Fruit fly (Drosophila melanogaster): Measurements from ENCODE around the gene Spn.

Gene Spn

DNA sequence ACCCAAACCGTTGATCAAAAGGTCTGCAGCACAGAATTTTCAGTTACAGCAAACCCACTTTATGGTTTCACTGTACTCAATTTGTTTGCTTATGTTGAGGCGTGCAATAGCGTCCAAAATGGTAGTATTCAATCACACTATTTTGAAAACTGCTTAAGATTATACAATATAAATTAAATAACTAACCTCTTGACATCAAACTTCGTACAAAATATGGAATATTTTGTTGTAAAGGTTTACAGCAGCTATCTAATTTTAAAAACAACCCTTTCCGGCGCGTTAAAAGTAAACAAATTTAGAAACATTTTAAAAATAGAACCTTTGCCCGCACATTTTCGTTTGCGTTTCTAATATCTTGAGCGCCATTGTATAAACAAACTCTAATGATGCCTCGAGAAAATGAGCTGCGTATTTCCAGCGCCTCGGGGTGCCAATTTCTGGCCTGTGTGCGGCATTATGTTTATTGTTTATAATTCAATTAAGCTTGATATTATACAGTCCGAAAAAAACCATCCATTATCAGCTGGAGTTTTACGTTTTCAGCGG lies 36.7 kb upstream of the Spn start (continued):
- TF ChIP-seq crp (GFP tag; optimal IDR thresholded peaks at IDR 0.05) (peak in 1 of 2 experiments; percentile 61), az2 (GFP tag; optimal IDR thresholded peaks at IDR 0.05) (peak; percentile 18), CG13296 (GFP tag; optimal IDR thresholded peaks at IDR 0.05) (no peak), Neu2 (GFP tag; optimal IDR thresholded peaks at IDR 0.05; ENCODE audit: borderline replicate concordance) (no peak), esg (GFP tag; conservative IDR thresholded peaks at IDR 0.05) (no peak), B-H1 (GFP tag; IDR thresholded peaks at IDR 0.05) (0 out of 3 replicates have a peak, but pooled peaks have one; percentile 17), Mes4 (GFP tag; optimal IDR thresholded peaks at IDR 0.05) (peak; percentile 25), CG14441 (GFP tag; IDR thresholded peaks at IDR 0.05) (no peak), fd96Cb (tag; optimal IDR thresholded peaks at IDR 0.05) (no peak), CG2712 (tag; optimal IDR thresholded peaks at IDR 0.05) (peak; percentile 40), jumu (GFP tag; optimal IDR thresholded peaks at IDR 0.05) (peak; percentile 25), hkb (optimal IDR thresholded peaks at IDR 0.05) (no peak), hkb (GFP tag; IDR thresholded peaks at IDR 0.05) (0 out of 2 replicates have a peak, but pooled peaks have one; percentile 6), CG18011 (GFP tag; optimal IDR thresholded peaks at IDR 0.05) (no peak), Side (GFP tag; optimal IDR thresholded peaks at IDR 0.05) (no peak), CG6272 (GFP tag; IDR thresholded peaks at IDR 0.05) (no peak), vvl (GFP tag; IDR thresholded peaks at IDR 0.05) (no peak), zen (tag; optimal IDR thresholded peaks at IDR 0.05) (peak; percentile 13), Lhr (GFP tag; optimal IDR thresholded peaks at IDR 0.05) (no peak), Ssrp (tag; optimal IDR thresholded peaks at IDR 0.05) (no peak), wor (GFP tag; IDR thresholded peaks at IDR 0.05) (no peak), pnt (GFP tag; optimal IDR thresholded peaks at IDR 0.05) (no peak), dan (GFP tag; IDR thresholded peaks at IDR 0.05) (no peak), CG3281 (GFP tag; optimal IDR thresholded peaks at IDR 0.05) (no peak), CG10565 (GFP tag; optimal IDR thresholded peaks at IDR 0.05) (no peak), CG7372 (GFP tag; IDR thresholded peaks at IDR 0.05) (no peak), CG2202 (tag; optimal IDR thresholded peaks at IDR 0.05) (no peak), Sox100B (GFP tag; optimal IDR thresholded peaks at IDR 0.05) (peak; percentile 3), HLHmδ (GFP tag; optimal IDR thresholded peaks at IDR 0.05) (no peak), CG6765 (GFP tag; optimal IDR thresholded peaks at IDR 0.05) (peak; percentile 23), ac (GFP tag; optimal IDR thresholded peaks at IDR 0.05) (peak; percentile 13), seq (GFP tag; IDR thresholded peaks at IDR 0.05) (peak; percentile 7; the same call in 1 of the 2 replicates), jing (GFP tag; optimal IDR thresholded peaks at IDR 0.05) (no peak), ems (GFP tag; optimal IDR thresholded peaks at IDR 0.05) (no peak), ci (GFP tag; IDR thresholded peaks at IDR 0.05) (peak; percentile 37; the same call in 2 of the 3 replicates), H15 (GFP tag; IDR thresholded peaks at IDR 0.05) (no peak), br (optimal IDR thresholded peaks at IDR 0.05) (no peak), trh (GFP tag; optimal IDR thresholded peaks at IDR 0.05) (no peak), unpg (GFP tag; optimal IDR thresholded peaks at IDR 0.05) (peak; percentile 34), CG8924 (tag; optimal IDR thresholded peaks at IDR 0.05) (peak; percentile 34), CG2678 (tag; optimal IDR thresholded peaks at IDR 0.05) (peak; percentile 27), nerfin-1 (tag; optimal IDR thresholded peaks at IDR 0.05) (no peak), knrl (GFP tag; IDR thresholded peaks at IDR 0.05; ENCODE audit: partially characterized antibody) (0 out of 3 replicates have a peak, but pooled peaks have one; percentile 3), lab (GFP tag; optimal IDR thresholded peaks at IDR 0.05) (no peak), CG11695 (GFP tag; IDR thresholded peaks at IDR 0.05) (peak; percentile 13; the same call in 2 of the 3 replicates), Awh (GFP tag; IDR thresholded peaks at IDR 0.05) (no peak), CG33213 (GFP tag; optimal IDR thresholded peaks at IDR 0.05) (peak; percentile 4), Hr51 (GFP tag; optimal IDR thresholded peaks at IDR 0.05) (peak in 1 of 2 experiments; percentile 3), Gsc (GFP tag; IDR thresholded peaks at IDR 0.05) (no peak), stc (GFP tag; IDR thresholded peaks at IDR 0.05) (0 out of 2 replicates have a peak, but pooled peaks have one; percentile 13), CG5245 (GFP tag; optimal IDR thresholded peaks at IDR 0.05) (peak; percentile 1)
